Worm (Caenorhabditis elegans) whole organism, early embryonic: Measurements from ENCODE around the gene srv-10.

Experiments used
- B0310.2 ChIP-seq: sonication (generic microtip); optimal IDR thresholded peaks from 2 replicates; lab custom pipeline; 2016; ENCODE audit warnings: mild to moderate bottlenecking, missing genetic modification characterization, missing compliant biosample characterization
- F13C5.2 ChIP-seq: sonication (generic microtip); optimal IDR thresholded peaks from 2 replicates; lab custom pipeline; 2017; ENCODE audit warnings: mild to moderate bottlenecking, missing genetic modification characterization, inconsistent platforms, missing compliant biosample characterization
- aly-1 ChIP-seq: sonication (generic microtip); optimal IDR thresholded peaks from 2 replicates; lab custom pipeline; 2016; ENCODE audit warnings: missing genetic modification characterization, missing compliant biosample characterization
- ama-1 ChIP-seq: fragments of 150-350 bp; optimal IDR thresholded peaks from 2 replicates; lab custom pipeline; 2014
- ceh-13 ChIP-seq: fragments of 200-800 bp; sonication (Bioruptor generic); optimal IDR thresholded peaks from 2 replicates; lab custom pipeline; 2018; ENCODE audit warnings: mild to moderate bottlenecking, missing genetic modification characterization, missing compliant biosample characterization
- ceh-36 ChIP-seq: sonication (generic microtip); optimal IDR thresholded peaks from 2 replicates; lab custom pipeline; 2016; ENCODE audit warnings: missing genetic modification characterization, inconsistent platforms, missing compliant biosample characterization
- ets-7 ChIP-seq: sonication (generic microtip); optimal IDR thresholded peaks from 2 replicates; lab custom pipeline; 2016; ENCODE audit warnings: missing genotype, missing genetic modification characterization, missing compliant biosample characterization
- flt-1 ChIP-seq: fragments of 200-800 bp; sonication (Bioruptor generic); IDR thresholded peaks from 2 replicates; pipeline ENCODE4 v1.3.6; 2022; ENCODE audit warnings: missing genetic modification characterization, missing compliant biosample characterization
- hmbx-1 ChIP-seq: sonication (generic microtip); optimal IDR thresholded peaks from 2 replicates; lab custom pipeline; 2016; ENCODE audit warnings: mild to moderate bottlenecking, missing genetic modification characterization, missing compliant biosample characterization
- hmg-4 ChIP-seq: fragments of 200-800 bp; sonication (Bioruptor generic); optimal IDR thresholded peaks from 2 replicates; lab custom pipeline; 2018; ENCODE audit warnings: mild to moderate bottlenecking, missing genetic modification characterization, missing compliant biosample characterization
- hnd-1 ChIP-seq: sonication (generic microtip); optimal IDR thresholded peaks from 2 replicates; lab custom pipeline; 2016; ENCODE audit warnings: missing genetic modification characterization, missing compliant biosample characterization
- pes-1 ChIP-seq: fragments of 200-800 bp; sonication (Bioruptor generic); IDR thresholded peaks from 2 replicates; pipeline ENCODE4 v1.3.6; 2022; ENCODE audit warnings: missing genetic modification reagents, missing genetic modification characterization, missing compliant biosample characterization
- scrt-1 ChIP-seq: fragments of 200-800 bp; sonication (Bioruptor generic); IDR thresholded peaks from 2 replicates; pipeline ENCODE4 v1.3.6; 2022; ENCODE audit warnings: missing genetic modification characterization, missing compliant biosample characterization
- sea-1 ChIP-seq: fragments of 200-800 bp; sonication (Bioruptor generic); conservative IDR thresholded peaks from 2 replicates; pipeline ENCODE4 v1.3.6; 2022; ENCODE audit warnings: missing genetic modification characterization, missing compliant biosample characterization
- tbx-11 ChIP-seq: fragments of 200-800 bp; sonication (Bioruptor generic); IDR thresholded peaks from 2 replicates; pipeline ENCODE4 v1.3.6; 2022; ENCODE audit warnings: missing genetic modification characterization, missing compliant biosample characterization
- tbx-37 ChIP-seq: fragments of 200-800 bp; sonication (Bioruptor generic); conservative IDR thresholded peaks from 2 replicates; pipeline ENCODE4 v1.3.6; 2022; ENCODE audit warnings: missing genetic modification reagents, missing genetic modification characterization, missing compliant biosample characterization
- tra-4 ChIP-seq: sonication (generic microtip); optimal IDR thresholded peaks from 2 replicates; lab custom pipeline; 2017; ENCODE audit warnings: missing genetic modification characterization, missing compliant biosample characterization

Gene srv-10

ce11 chrV:13389454-13389853, 34.3 kb upstream of the srv-10 start:
- TF ChIP-seq ama-1 (no peak), ceh-13 (no peak), hnd-1 (tag; lab: Kevin White, UChicago) (no peak)

- TF ChIP-seq pes-1 (GFP tag; lab: Robert Waterston, UW) (no peak), ama-1 (no peak), flt-1 (no peak), tbx-11 (GFP tag; lab: Robert Waterston, UW) (no peak), sea-1 (GFP tag; lab: Robert Waterston, UW) (no peak), B0310.2 (tag; lab: Kevin White, UChicago) (no peak), F13C5.2 (tag; lab: Kevin White, UChicago) (no peak), ets-7 (tag; lab: Kevin White, UChicago) (no peak), scrt-1 (GFP tag; lab: Robert Waterston, UW) (no peak), tbx-37 (GFP tag; lab: Robert Waterston, UW) (no peak), hnd-1 (tag; lab: Kevin White, UChicago) (no peak), tra-4 (tag; lab: Kevin White, UChicago) (no peak), aly-1 (tag; lab: Kevin White, UChicago) (no peak), hmg-4 (GFP tag; lab: Kevin White, UChicago) (no peak)
Observed at ce11 chrV:13390936-13391335, 32.8 kb upstream of the srv-10 start.

- no peak for TF ChIP-seq ceh-13
- TF ChIP-seq tbx-37 (GFP tag; lab: Robert Waterston, UW) = peak; percentile 5; the same call in 1 of the 2 replicates
Observed at ce11 chrV:13391378-13392258, 32.1 kb upstream of the srv-10 start, which contains the start of gene somi-1. somi-1 (minus strand) TSS chrV:13391395.

ce11 chrV:13393333-13393803, 30.3 kb upstream of the srv-10 start:
- TF ChIP-seq pes-1 (GFP tag; lab: Robert Waterston, UW) = no peak
- peak; percentile 34 for TF ChIP-seq aly-1 (tag; lab: Kevin White, UChicago)
- no peak for TF ChIP-seq F13C5.2 (tag; lab: Kevin White, UChicago)
- 0 out of 2 replicates have a peak, but pooled peaks have one; percentile 17 for TF ChIP-seq sea-1 (GFP tag; lab: Robert Waterston, UW)
- TF ChIP-seq ets-7 (tag; lab: Kevin White, UChicago) = no peak
- TF ChIP-seq ceh-36 (tag; lab: Kevin White, UChicago) = no peak
- TF ChIP-seq tbx-37 (GFP tag; lab: Robert Waterston, UW) = no peak
- TF ChIP-seq flt-1 = no peak
- no peak for TF ChIP-seq hnd-1 (tag; lab: Kevin White, UChicago)
- TF ChIP-seq ama-1 = no peak
- TF ChIP-seq ceh-13 = no peak
- peak; percentile 72 for TF ChIP-seq hmg-4 (GFP tag; lab: Kevin White, UChicago)
- no peak for TF ChIP-seq tra-4 (tag; lab: Kevin White, UChicago)
- no peak for TF ChIP-seq hmbx-1 (tag; lab: Kevin White, UChicago)
- TF ChIP-seq scrt-1 (GFP tag; lab: Robert Waterston, UW) = no peak
- TF ChIP-seq tbx-11 (GFP tag; lab: Robert Waterston, UW) = no peak
- peak; percentile 13 for TF ChIP-seq B0310.2 (tag; lab: Kevin White, UChicago)

ce11 chrV:13394968-13395367, 28.7 kb upstream of the srv-10 start:
- TF ChIP-seq flt-1 (no peak), hnd-1 (tag; lab: Kevin White, UChicago) (no peak), F13C5.2 (tag; lab: Kevin White, UChicago) (no peak), tbx-11 (GFP tag; lab: Robert Waterston, UW) (no peak), tbx-37 (GFP tag; lab: Robert Waterston, UW) (no peak), B0310.2 (tag; lab: Kevin White, UChicago) (no peak), pes-1 (GFP tag; lab: Robert Waterston, UW) (no peak), scrt-1 (GFP tag; lab: Robert Waterston, UW) (no peak), aly-1 (tag; lab: Kevin White, UChicago) (no peak), ama-1 (no peak), hmg-4 (GFP tag; lab: Kevin White, UChicago) (no peak), ets-7 (tag; lab: Kevin White, UChicago) (no peak), tra-4 (tag; lab: Kevin White, UChicago) (no peak), hmbx-1 (tag; lab: Kevin White, UChicago) (no peak), ceh-13 (no peak), ceh-36 (tag; lab: Kevin White, UChicago) (no peak)

ce11 chrV:13396426-13396825, 27.3 kb upstream of the srv-10 start:
- TF ChIP-seq hmbx-1 (tag; lab: Kevin White, UChicago) (no peak), sea-1 (GFP tag; lab: Robert Waterston, UW) (peak; percentile 70; the same call in 1 of the 2 replicates), F13C5.2 (tag; lab: Kevin White, UChicago) (peak; percentile 76), ama-1 (no peak), flt-1 (peak; percentile 59; the same call in 1 of the 2 replicates), tbx-11 (GFP tag; lab: Robert Waterston, UW) (0 out of 2 replicates have a peak, but pooled peaks have one; percentile 55), scrt-1 (GFP tag; lab: Robert Waterston, UW) (0 out of 2 replicates have a peak, but pooled peaks have one; percentile 45), tbx-37 (GFP tag; lab: Robert Waterston, UW) (peak; percentile 28; the same call in 1 of the 2 replicates), ets-7 (tag; lab: Kevin White, UChicago) (peak; percentile 9), ceh-36 (tag; lab: Kevin White, UChicago) (peak; percentile 30), ceh-13 (no peak), hnd-1 (tag; lab: Kevin White, UChicago) (no peak), tra-4 (tag; lab: Kevin White, UChicago) (no peak), hmg-4 (GFP tag; lab: Kevin White, UChicago) (peak; percentile 95), B0310.2 (tag; lab: Kevin White, UChicago) (no peak), aly-1 (tag; lab: Kevin White, UChicago) (peak; percentile 77), pes-1 (GFP tag; lab: Robert Waterston, UW) (0 out of 2 replicates have a peak, but pooled peaks have one; percentile 46)
